Worm (Caenorhabditis elegans): Measurements from ENCODE around the gene str-231.

str-231 gene

ce11 chrV:15959456-15959855 lies 47.9 kb downstream of the str-231 start:
- TF ChIP-seq nhr-237 (tag; optimal IDR thresholded peaks at IDR 0.05) (no peak), sma-9 (GFP tag; optimal IDR thresholded peaks at IDR 0.05) (peak; percentile 43), sma-9 (tag; optimal IDR thresholded peaks at IDR 0.05) (no peak), peb-1 (tag; optimal IDR thresholded peaks at IDR 0.05) (no peak), F13H6.1 (tag; optimal IDR thresholded peaks at IDR 0.05) (no peak), lin-39 (tag; optimal IDR thresholded peaks at IDR 0.05) (no peak), nhr-77 (tag; optimal IDR thresholded peaks at IDR 0.05) (no peak), C34F6.9 (tag; optimal IDR thresholded peaks at IDR 0.05) (peak; percentile 18), nhr-23 (tag; optimal IDR thresholded peaks at IDR 0.05) (no peak)

- TF ChIP-seq ztf-11 (tag; optimal IDR thresholded peaks at IDR 0.05) (no peak), fos-1 (tag; optimal IDR thresholded peaks at IDR 0.05) (no peak)
These were observed 50.3 kb downstream of the str-231 start, which contains the start of gene F36G9.3 for ce11 chrV:15957098-15957497. Gene F36G9.3 (plus strand): TSS chrV:15957398.

All from whole organism, L2 larva.